Fruit fly (Drosophila melanogaster): ENCODE measurements around the gene Vps16B.

Gene Vps16B

DNA sequence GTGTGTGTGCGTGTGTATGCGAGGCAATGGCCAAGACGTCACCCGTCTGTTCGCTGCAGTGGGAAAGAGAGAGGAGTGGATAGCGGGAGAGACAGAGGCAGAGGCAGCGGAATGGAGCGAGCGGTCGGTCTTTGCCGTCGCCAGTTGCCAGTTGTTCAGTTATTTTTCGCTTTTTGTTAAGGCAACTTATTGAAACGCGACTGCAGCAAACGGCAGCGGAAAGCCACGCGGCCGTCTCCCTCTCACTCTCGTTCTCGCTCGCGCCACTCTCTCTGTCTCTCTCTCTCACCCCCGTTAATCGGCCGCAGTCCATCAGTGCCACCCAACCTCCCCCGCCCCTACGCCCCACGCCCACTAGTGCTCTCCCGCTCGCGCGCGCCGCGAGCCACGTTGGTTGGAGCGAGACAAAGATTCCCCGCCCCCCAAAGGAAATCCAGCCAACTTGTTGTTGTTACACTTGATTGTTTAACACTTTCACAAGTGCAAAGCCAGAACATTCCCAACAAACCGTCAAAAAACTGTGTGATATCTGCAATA is 43.4 kb downstream of the Vps16B start (continued):
- peak; percentile 20; the same call in 1 of the 2 replicates for TF ChIP-seq peb (GFP tag; IDR thresholded peaks at IDR 0.05)
- TF ChIP-seq Hsf (GFP tag; optimal IDR thresholded peaks at IDR 0.05) = no peak
- TF ChIP-seq mirr (GFP tag; optimal IDR thresholded peaks at IDR 0.05) = peak; percentile 42
- TF ChIP-seq maf-S (GFP tag; optimal IDR thresholded peaks at IDR 0.05) = no peak
- peak; percentile 93 for TF ChIP-seq z (GFP tag; IDR thresholded peaks at IDR 0.05)
- TF ChIP-seq Elba2 (GFP tag; optimal IDR thresholded peaks at IDR 0.05) = no peak
- peak; percentile 58 for TF ChIP-seq sug (tag; optimal IDR thresholded peaks at IDR 0.05)
- TF ChIP-seq CG17361 (GFP tag; IDR thresholded peaks at IDR 0.05) = no peak
- TF ChIP-seq CG33557 (GFP tag; optimal IDR thresholded peaks at IDR 0.05) = no peak
- TF ChIP-seq Pdp1 (GFP tag; optimal IDR thresholded peaks at IDR 0.05) = no peak
- TF ChIP-seq phol (tag; optimal IDR thresholded peaks at IDR 0.05) = no peak
- TF ChIP-seq dpn (GFP tag; optimal IDR thresholded peaks at IDR 0.05) = no peak
- TF ChIP-seq CG13123 (GFP tag; optimal IDR thresholded peaks at IDR 0.05) = no peak
- peak; percentile 65; the same call in 2 of the 3 replicates for TF ChIP-seq so (GFP tag; IDR thresholded peaks at IDR 0.05)
- peak; percentile 24 for TF ChIP-seq CG10431 (GFP tag; optimal IDR thresholded peaks at IDR 0.05)
- TF ChIP-seq HmgD (GFP tag; optimal IDR thresholded peaks at IDR 0.05) = peak; percentile 46
- no peak for TF ChIP-seq luna (GFP tag; optimal IDR thresholded peaks at IDR 0.05)
- no peak for TF ChIP-seq CG33213 (GFP tag; optimal IDR thresholded peaks at IDR 0.05)
- TF ChIP-seq CG14014 (GFP tag; IDR thresholded peaks at IDR 0.05) = peak; percentile 5; the same call in 1 of the 2 replicates
- TF ChIP-seq zen2 (GFP tag; IDR thresholded peaks at IDR 0.05; ENCODE audit: partially characterized antibody) = peak; percentile 60; the same call in 2 of the 3 replicates
- TF ChIP-seq Dfd (GFP tag; optimal IDR thresholded peaks at IDR 0.05) = no peak
- TF ChIP-seq CG18619 (GFP tag; optimal IDR thresholded peaks at IDR 0.05) = no peak
- TF ChIP-seq CG9797 (GFP tag; optimal IDR thresholded peaks at IDR 0.05) = no peak
- no peak for TF ChIP-seq insv (GFP tag; optimal IDR thresholded peaks at IDR 0.05)
- TF ChIP-seq fu2 (GFP tag; optimal IDR thresholded peaks at IDR 0.05) = no peak
- TF ChIP-seq az2 (GFP tag; optimal IDR thresholded peaks at IDR 0.05) = no peak
- no peak for TF ChIP-seq Gug (GFP tag; IDR thresholded peaks at IDR 0.05)
- peak; percentile 41; the same call in 1 of the 2 replicates for TF ChIP-seq ham (GFP tag; IDR thresholded peaks at IDR 0.05)
- peak; percentile 48 for TF ChIP-seq CG14441 (GFP tag; IDR thresholded peaks at IDR 0.05)
- no peak for TF ChIP-seq emc (GFP tag; optimal IDR thresholded peaks at IDR 0.05)
- no peak for TF ChIP-seq CoRest (tag; optimal IDR thresholded peaks at IDR 0.05)
- TF ChIP-seq esg (GFP tag; conservative IDR thresholded peaks at IDR 0.05) = no peak
- TF ChIP-seq CG14860 (GFP tag; IDR thresholded peaks at IDR 0.05; ENCODE audit: partially characterized antibody) = no peak
- TF ChIP-seq Dad (GFP tag; optimal IDR thresholded peaks at IDR 0.05) = no peak
- no peak for TF ChIP-seq CG4820 (GFP tag; optimal IDR thresholded peaks at IDR 0.05)
- TF ChIP-seq nau (GFP tag; optimal IDR thresholded peaks at IDR 0.05) = peak; percentile 35
- TF ChIP-seq CG6689 (GFP tag; IDR thresholded peaks at IDR 0.05) = no peak; the same call in 1 of the 2 replicates
- TF ChIP-seq Dip3 (GFP tag; optimal IDR thresholded peaks at IDR 0.05) = no peak
- TF ChIP-seq Nf-YA (GFP tag; IDR thresholded peaks at IDR 0.05) = no peak
- TF ChIP-seq CG8944 (GFP tag; optimal IDR thresholded peaks at IDR 0.05) = no peak
- TF ChIP-seq CG6765 (GFP tag; optimal IDR thresholded peaks at IDR 0.05) = no peak
- TF ChIP-seq E2f1 (GFP tag; IDR thresholded peaks at IDR 0.05) = no peak
- TF ChIP-seq Sox102F (GFP tag; optimal IDR thresholded peaks at IDR 0.05) = no peak
- no peak for TF ChIP-seq Sry-β (GFP tag; optimal IDR thresholded peaks at IDR 0.05)
- no peak for TF ChIP-seq Mrtf (GFP tag; IDR thresholded peaks at IDR 0.05)
- TF ChIP-seq sens-2 (GFP tag; IDR thresholded peaks at IDR 0.05) = peak; percentile 62
- TF ChIP-seq CG10274 (GFP tag; optimal IDR thresholded peaks at IDR 0.05) = peak; percentile 39
- no peak for TF ChIP-seq CG8388 (GFP tag; optimal IDR thresholded peaks at IDR 0.05)
- no peak for TF ChIP-seq CG1233 (GFP tag; optimal IDR thresholded peaks at IDR 0.05)
- peak; percentile 1 for TF ChIP-seq schlank (tag; optimal IDR thresholded peaks at IDR 0.05)
- TF ChIP-seq CG4404 (GFP tag; IDR thresholded peaks at IDR 0.05) = no peak

Data from whole organism, embryonic.